Worm (Caenorhabditis elegans) whole organism, late embryonic: ENCODE data around the gene F18A12.7.

Experiments used
- C38D4.7 ChIP-seq: fragments of 200-800 bp; sonication (Bioruptor generic); optimal IDR thresholded peaks from 2 replicates; lab custom pipeline; 2018; ENCODE audit warnings: mild to moderate bottlenecking, missing genetic modification characterization, moderate library complexity, missing compliant biosample characterization
- F13H6.1 ChIP-seq: sonication (generic microtip); optimal IDR thresholded peaks from 2 replicates; lab custom pipeline; 2016; ENCODE audit warnings: missing genetic modification characterization, missing compliant biosample characterization
- ama-1 ChIP-seq: fragments of 150-350 bp; optimal IDR thresholded peaks from 2 replicates; lab custom pipeline; 2014
- ceh-22 ChIP-seq: sonication (generic microtip); optimal IDR thresholded peaks from 2 replicates; lab custom pipeline; 2017; ENCODE audit warnings: missing biosample characterization, missing genetic modification characterization
- che-1 ChIP-seq: sonication (generic microtip); optimal IDR thresholded peaks from 2 replicates; lab custom pipeline; 2016; ENCODE audit warnings: mild to moderate bottlenecking, missing genetic modification characterization, missing compliant biosample characterization
- dmd-4 ChIP-seq: sonication (generic microtip); optimal IDR thresholded peaks from 2 replicates; lab custom pipeline; 2016; ENCODE audit warnings: borderline replicate concordance, missing genetic modification characterization, missing compliant biosample characterization
- fkh-10 ChIP-seq: fragments of 150-350 bp; optimal IDR thresholded peaks from 2 replicates; lab custom pipeline; 2014; ENCODE audit warnings: missing biosample characterization, missing genetic modification reagents, missing genetic modification characterization
- pha-4 ChIP-seq: fragments of 150-350 bp; optimal IDR thresholded peaks from 2 replicates; lab custom pipeline; 2018; ENCODE audit warnings: missing biosample characterization, missing genetic modification reagents, missing genetic modification characterization
- ref-2 ChIP-seq: sonication (generic microtip); optimal IDR thresholded peaks from 2 replicates; lab custom pipeline; 2016; ENCODE audit warnings: missing genetic modification characterization, missing compliant biosample characterization
- sox-2 ChIP-seq: fragments of 200-800 bp; sonication (Bioruptor generic); IDR thresholded peaks from 2 replicates; pipeline ENCODE4 v1.3.6; 2022; ENCODE audit warnings: missing genetic modification reagents, missing genetic modification characterization, missing compliant biosample characterization
- tbx-2 ChIP-seq: sonication (generic microtip); optimal IDR thresholded peaks from 2 replicates; lab custom pipeline; 2016; ENCODE audit warnings: missing genetic modification characterization, missing compliant biosample characterization
- unc-3 ChIP-seq, 2 experiments: fragments of 200-800 bp in 1 of 2; sonication (Bioruptor generic) in 1 of 2; sonication (generic microtip) in 1 of 2; conservative IDR thresholded peaks in 1 of 2; optimal IDR thresholded peaks in 1 of 2; 2 replicates each; pipeline versions ENCODE4 v1.3.6 to Lab custom; 2016 to 2022; ENCODE audit warnings: missing compliant biosample characterization in 2 of 2, missing genetic modification characterization in 2 of 2, missing genetic modification reagents in 1 of 2
- unc-55 ChIP-seq: sonication (generic microtip); optimal IDR thresholded peaks from 2 replicates; lab custom pipeline; 2017; ENCODE audit warnings: missing biosample characterization, missing genetic modification reagents, missing genetic modification characterization
- unc-86 ChIP-seq: sonication (generic microtip); optimal IDR thresholded peaks from 2 replicates; lab custom pipeline; 2016; ENCODE audit warnings: missing genetic modification characterization, missing compliant biosample characterization

DNA sequence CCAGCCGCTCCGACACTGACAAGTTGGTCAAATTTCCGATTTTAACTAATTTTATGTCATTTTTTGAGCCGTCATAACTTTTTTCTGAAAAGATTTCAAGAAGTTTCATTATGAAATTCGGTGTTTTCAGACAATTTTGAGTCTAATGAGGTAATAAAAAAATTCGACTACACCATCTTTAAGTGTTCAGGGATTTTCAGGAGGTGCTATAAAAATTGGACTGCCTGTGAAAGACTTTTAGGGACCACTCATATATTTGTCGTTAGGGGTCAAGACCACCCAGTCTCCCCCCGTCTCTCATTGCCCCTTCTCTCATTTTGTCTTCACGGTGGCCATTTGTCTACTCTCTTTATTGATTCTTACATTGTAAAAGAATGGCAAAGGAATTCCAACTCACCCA lies 39.5 kb downstream of the F18A12.7 start, which contains the start of gene bath-10:
- TF ChIP-seq C38D4.7 (GFP tag; lab: Kevin White, UChicago): no peak
- no peak for TF ChIP-seq tbx-2 (tag; lab: Kevin White, UChicago)
- TF ChIP-seq che-1 (tag; lab: Kevin White, UChicago): no peak
- TF ChIP-seq ref-2 (tag; lab: Kevin White, UChicago): no peak
- no peak for TF ChIP-seq sox-2 (GFP tag; lab: Robert Waterston, UW)
- no peak for TF ChIP-seq fkh-10
- no peak for TF ChIP-seq unc-86
- no peak for TF ChIP-seq dmd-4 (tag; lab: Kevin White, UChicago)
- TF ChIP-seq unc-55: no peak
- TF ChIP-seq F13H6.1 (tag; lab: Kevin White, UChicago): no peak
- no peak for TF ChIP-seq ceh-22 (tag; lab: Kevin White, UChicago)
- no peak for TF ChIP-seq ama-1 (lab: Kevin White, UChicago)
- no peak for TF ChIP-seq unc-3 (GFP tag; conservative IDR thresholded peaks at IDR 0.05; lab: Robert Waterston, UW)
- TF ChIP-seq unc-3 (tag; optimal IDR thresholded peaks at IDR 0.05; lab: Kevin White, UChicago): no peak
- TF ChIP-seq pha-4 (tag; lab: Kevin White, UChicago): no peak
